Fruit fly (Drosophila melanogaster) whole organism, embryonic: ENCODE results near the gene CG5973.

Source experiments
- Abd-B ChIP-seq: fragments of 200-800 bp; sonication (Bioruptor generic); optimal IDR thresholded peaks from 2 replicates; lab custom pipeline; 2018; ENCODE audit warnings: missing biosample characterization, mild to moderate bottlenecking, missing genetic modification characterization, moderate library complexity
- Ada2b ChIP-seq: fragments of 200-800 bp; sonication (Bioruptor generic); IDR thresholded peaks from 2 replicates; pipeline ENCODE4 v1.3.6; 2022; ENCODE audit warnings: missing biosample characterization, missing genetic modification characterization
- Antp ChIP-seq: fragments of 200-800 bp; sonication (Bioruptor generic); optimal IDR thresholded peaks from 3 replicates; lab custom pipeline; 2016; ENCODE audit warnings: missing biosample characterization, missing genetic modification characterization
- Atf6 ChIP-seq: fragments of 200-800 bp; sonication (Bioruptor generic); IDR thresholded peaks from 2 replicates; pipeline ENCODE4 v1.3.6; 2022; ENCODE audit warnings: missing biosample characterization, missing genetic modification characterization
- B-H1 ChIP-seq: fragments of 200-800 bp; sonication (Bioruptor generic); IDR thresholded peaks from 3 replicates; pipeline ENCODE4 v1.3.6; 2022; ENCODE audit warnings: missing biosample characterization, missing genetic modification characterization
- CG10462 ChIP-seq: fragments of 200-800 bp; sonication (Bioruptor generic); optimal IDR thresholded peaks from 2 replicates; lab custom pipeline; 2016; ENCODE audit warnings: missing biosample characterization, missing genetic modification characterization
- CG1233 ChIP-seq: fragments of 200-800 bp; sonication (Bioruptor generic); optimal IDR thresholded peaks from 4 replicates; lab custom pipeline; 2018; ENCODE audit warnings: missing biosample characterization, mild to moderate bottlenecking, missing genetic modification characterization
- CG13123 ChIP-seq: fragments of 200-800 bp; sonication (Bioruptor generic); optimal IDR thresholded peaks from 2 replicates; lab custom pipeline; 2016; ENCODE audit warnings: missing biosample characterization, missing genetic modification characterization
- CG13775 ChIP-seq: fragments of 200-800 bp; sonication (Bioruptor generic); optimal IDR thresholded peaks from 3 replicates; lab custom pipeline; 2017; ENCODE audit warnings: missing biosample characterization, mild to moderate bottlenecking, missing genetic modification characterization
- CG18619 ChIP-seq: fragments of 200-800 bp; sonication (Bioruptor generic); optimal IDR thresholded peaks from 3 replicates; lab custom pipeline; 2017; ENCODE audit warnings: missing biosample characterization, mild to moderate bottlenecking, missing genetic modification characterization
- CG2875 ChIP-seq: fragments of 200-800 bp; sonication (Bioruptor generic); optimal IDR thresholded peaks from 2 replicates; lab custom pipeline; 2017; ENCODE audit warnings: missing biosample characterization, mild to moderate bottlenecking, missing genetic modification characterization, missing genetic modification reagents
- CG34224 ChIP-seq: fragments of 200-800 bp; sonication (Bioruptor generic); IDR thresholded peaks from 3 replicates; pipeline ENCODE4 v1.3.6; 2022; ENCODE audit warnings: missing biosample characterization, missing genetic modification characterization; ENCODE audit not compliant: partially characterized antibody
- CG34422 ChIP-seq: fragments of 200-800 bp; sonication (Bioruptor generic); IDR thresholded peaks from 3 replicates; pipeline ENCODE4 v1.3.6; 2022; ENCODE audit warnings: missing biosample characterization, missing genetic modification characterization
- CG4424 ChIP-seq: fragments of 200-800 bp; sonication (Bioruptor generic); optimal IDR thresholded peaks from 3 replicates; lab custom pipeline; 2016; ENCODE audit warnings: missing biosample characterization, missing genetic modification characterization
- CG6689 ChIP-seq: fragments of 200-800 bp; sonication (Bioruptor generic); IDR thresholded peaks from 2 replicates; pipeline ENCODE4 v1.3.6; 2022; ENCODE audit warnings: missing biosample characterization, missing genetic modification characterization
- CG6813 ChIP-seq: fragments of 200-800 bp; sonication (Bioruptor generic); optimal IDR thresholded peaks from 2 replicates; lab custom pipeline; 2017; ENCODE audit warnings: missing biosample characterization, missing genetic modification characterization, mild to moderate bottlenecking, moderate library complexity, missing genetic modification reagents
- CG7372 ChIP-seq: fragments of 200-800 bp; sonication (Bioruptor generic); IDR thresholded peaks from 2 replicates; pipeline ENCODE4 v1.3.6; 2022; ENCODE audit warnings: missing biosample characterization, missing genetic modification characterization
- CG7963 ChIP-seq: fragments of 200-800 bp; sonication (Bioruptor generic); IDR thresholded peaks from 3 replicates; pipeline ENCODE4 v1.3.6; 2022; ENCODE audit warnings: missing biosample characterization, missing genetic modification characterization; ENCODE audit not compliant: partially characterized antibody
- CG8089 ChIP-seq: fragments of 200-800 bp; sonication (Bioruptor generic); optimal IDR thresholded peaks from 3 replicates; lab custom pipeline; 2016; ENCODE audit warnings: missing biosample characterization, missing genetic modification characterization
- Doc2 ChIP-seq: fragments of 200-800 bp; sonication (Bioruptor generic); IDR thresholded peaks from 2 replicates; pipeline ENCODE4 v1.3.6; 2022; ENCODE audit warnings: missing biosample characterization, missing genetic modification characterization
- Ets65A ChIP-seq: fragments of 200-800 bp; sonication (Bioruptor generic); peaks from one replicate; lab custom pipeline; 2016; ENCODE audit warnings: missing biosample characterization, missing genetic modification characterization
- H15 ChIP-seq: fragments of 200-800 bp; sonication (Bioruptor generic); IDR thresholded peaks from 3 replicates; pipeline ENCODE4 v1.3.6; 2022; ENCODE audit warnings: missing biosample characterization, missing genetic modification characterization
- Jarid2 ChIP-seq: fragments of 200-800 bp; sonication (Bioruptor generic); optimal IDR thresholded peaks from 3 replicates; lab custom pipeline; 2017; ENCODE audit warnings: mild to moderate bottlenecking, missing biosample characterization, missing genetic modification reagents, missing genetic modification characterization
- Lpt ChIP-seq: fragments of >200 bp; optimal IDR thresholded peaks from 2 replicates; lab custom pipeline; 2018; ENCODE audit warnings: missing biosample characterization, missing genetic modification characterization
- Neu2 ChIP-seq: fragments of 200-800 bp; sonication (Bioruptor generic); optimal IDR thresholded peaks from 3 replicates; lab custom pipeline; 2016; ENCODE audit warnings: missing biosample characterization, missing genetic modification characterization, borderline replicate concordance
- Nf-YA ChIP-seq: fragments of 200-800 bp; sonication (Bioruptor generic); IDR thresholded peaks from 2 replicates; pipeline ENCODE4 v1.3.6; 2022; ENCODE audit warnings: missing biosample characterization, missing genetic modification characterization
- Nf-YB ChIP-seq: fragments of 200-800 bp; sonication (Bioruptor generic); optimal IDR thresholded peaks from 3 replicates; lab custom pipeline; 2019; ENCODE audit warnings: missing biosample characterization, mild to moderate bottlenecking, missing genetic modification characterization, moderate library complexity
- Rx ChIP-seq: fragments of 200-800 bp; sonication (Bioruptor generic); IDR thresholded peaks from 2 replicates; pipeline ENCODE4 v1.3.6; 2022; ENCODE audit warnings: missing biosample characterization, missing genetic modification characterization
- Sin3A ChIP-seq: fragments of >200 bp; optimal IDR thresholded peaks from 2 replicates; lab custom pipeline; 2018
- Usf ChIP-seq: fragments of 200-800 bp; sonication (Bioruptor generic); optimal IDR thresholded peaks from 2 replicates; lab custom pipeline; 2017; ENCODE audit warnings: missing genotype, missing biosample characterization, missing genetic modification characterization
- cas ChIP-seq: fragments of 200-800 bp; sonication (Bioruptor generic); IDR thresholded peaks from 2 replicates; pipeline ENCODE4 v1.3.6; 2022; ENCODE audit warnings: missing biosample characterization, missing genetic modification characterization
- cwo ChIP-seq: fragments of 200-800 bp; sonication (Bioruptor generic); optimal IDR thresholded peaks from 3 replicates; lab custom pipeline; 2017; ENCODE audit warnings: missing biosample characterization, missing genetic modification characterization, mild to moderate bottlenecking, moderate library complexity, missing genetic modification reagents
- dimm ChIP-seq: fragments of 200-800 bp; sonication (Bioruptor generic); IDR thresholded peaks from 2 replicates; pipeline ENCODE4 v1.3.6; 2022; ENCODE audit warnings: missing biosample characterization, missing genetic modification characterization
- eyg ChIP-seq: fragments of 200-800 bp; sonication (Bioruptor generic); optimal IDR thresholded peaks from 3 replicates; lab custom pipeline; 2016; ENCODE audit warnings: missing biosample characterization, missing genetic modification characterization
- hth ChIP-seq: fragments of >200 bp; optimal IDR thresholded peaks from 2 replicates; lab custom pipeline; 2017; ENCODE audit warnings: inconsistent platforms
- luna ChIP-seq: fragments of 200-800 bp; sonication (Bioruptor generic); optimal IDR thresholded peaks from 2 replicates; lab custom pipeline; 2016; ENCODE audit warnings: missing biosample characterization, missing genetic modification characterization
- nmo ChIP-seq: fragments of 200-800 bp; sonication (Bioruptor generic); optimal IDR thresholded peaks from 2 replicates; lab custom pipeline; 2018; ENCODE audit warnings: missing biosample characterization, mild to moderate bottlenecking, missing genetic modification characterization, moderate library complexity
- phol ChIP-seq: fragments of 200-800 bp; sonication (Bioruptor generic); optimal IDR thresholded peaks from 3 replicates; lab custom pipeline; 2018; ENCODE audit warnings: missing biosample characterization, mild to moderate bottlenecking, missing genetic modification characterization, moderate library complexity
- pros ChIP-seq: fragments of 200-800 bp; sonication (Bioruptor generic); optimal IDR thresholded peaks from 3 replicates; lab custom pipeline; 2019; ENCODE audit warnings: missing biosample characterization, mild to moderate bottlenecking, missing genetic modification characterization, moderate library complexity
- pzg ChIP-seq: fragments of 200-800 bp; sonication (Bioruptor generic); optimal IDR thresholded peaks from 3 replicates; lab custom pipeline; 2018; ENCODE audit warnings: missing biosample characterization, mild to moderate bottlenecking, missing genetic modification characterization, moderate library complexity
- rib ChIP-seq: fragments of 200-800 bp; sonication (Bioruptor generic); IDR thresholded peaks from 2 replicates; pipeline ENCODE4 v1.3.6; 2022; ENCODE audit warnings: missing biosample characterization, missing genetic modification characterization
- slbo ChIP-seq: fragments of 200-800 bp; sonication (Bioruptor generic); IDR thresholded peaks from 2 replicates; pipeline ENCODE4 v1.3.6; 2022; ENCODE audit warnings: missing biosample characterization, missing genetic modification characterization
- so ChIP-seq: fragments of 200-800 bp; sonication (Bioruptor generic); IDR thresholded peaks from 3 replicates; pipeline ENCODE4 v1.3.6; 2022; ENCODE audit warnings: missing biosample characterization, missing genetic modification characterization
- sr ChIP-seq: fragments of 200-800 bp; sonication (Bioruptor generic); IDR thresholded peaks from 3 replicates; pipeline ENCODE4 v1.3.6; 2022; ENCODE audit warnings: missing biosample characterization, missing genetic modification characterization
- tx ChIP-seq: fragments of 200-800 bp; sonication (Bioruptor generic); optimal IDR thresholded peaks from 2 replicates; lab custom pipeline; 2016; ENCODE audit warnings: missing biosample characterization, missing genetic modification characterization

CG5973 gene

dm6 chr2L:7433957-7434736 lies 3.1 kb upstream of the CG5973 start (continued):
- TF ChIP-seq CG34422 (GFP tag; lab: Robert Waterston, UW): peak; percentile 50; the same call in 1 of the 3 replicates
- TF ChIP-seq luna (GFP tag; lab: Kevin White, UChicago): no peak
- TF ChIP-seq CG6689 (GFP tag; lab: Robert Waterston, UW): peak; percentile 46; the same call in 1 of the 2 replicates
- TF ChIP-seq Nf-YA: peak; percentile 62; the same call in 1 of the 2 replicates
- no peak for TF ChIP-seq Lpt
- TF ChIP-seq Usf (GFP tag; lab: Kevin White, UChicago): peak; percentile 49
- TF ChIP-seq CG8089 (GFP tag; lab: Kevin White, UChicago): no peak
- TF ChIP-seq CG10462 (GFP tag; lab: Kevin White, UChicago): no peak
- TF ChIP-seq pzg (GFP tag; lab: Kevin White, UChicago): no peak
- no peak for TF ChIP-seq hth (lab: Kevin White, UChicago)
- TF ChIP-seq rib (GFP tag; lab: Robert Waterston, UW): peak; percentile 88
- TF ChIP-seq CG13123 (GFP tag; lab: Kevin White, UChicago): no peak
- peak; percentile 7 for TF ChIP-seq Jarid2 (GFP tag; lab: Kevin White, UChicago)
- TF ChIP-seq so (GFP tag; lab: Robert Waterston, UW): peak; percentile 65; the same call in 2 of the 3 replicates
- no peak for TF ChIP-seq Antp
- no peak for TF ChIP-seq eyg (GFP tag; lab: Kevin White, UChicago)
- peak; percentile 40 for TF ChIP-seq phol (tag; lab: Kevin White, UChicago)
- no peak for TF ChIP-seq pros (GFP tag; lab: Kevin White, UChicago)
- TF ChIP-seq CG18619: peak; percentile 74
- TF ChIP-seq Nf-YB: peak; percentile 37
- peak; percentile 48 for TF ChIP-seq CG6813 (GFP tag; lab: Kevin White, UChicago)
- no peak for TF ChIP-seq Neu2 (GFP tag; lab: Kevin White, UChicago)
- peak; percentile 95 for TF ChIP-seq Atf6 (GFP tag; lab: Robert Waterston, UW)
- TF ChIP-seq CG7372 (GFP tag; lab: Robert Waterston, UW): peak; percentile 82
- no peak for TF ChIP-seq Doc2 (GFP tag; lab: Robert Waterston, UW)
- TF ChIP-seq cas: peak; percentile 72
- TF ChIP-seq tx (GFP tag; lab: Kevin White, UChicago): no peak
- TF ChIP-seq CG2875 (GFP tag; lab: Kevin White, UChicago): peak; percentile 26
- TF ChIP-seq sr (GFP tag; lab: Robert Waterston, UW): peak; percentile 22; the same call in 1 of the 3 replicates
- peak; percentile 71 for TF ChIP-seq B-H1 (GFP tag; lab: Robert Waterston, UW)
- TF ChIP-seq CG7963 (GFP tag; lab: Robert Waterston, UW): no peak
- TF ChIP-seq slbo (GFP tag; lab: Robert Waterston, UW): peak; percentile 94
- peak; percentile 73 for TF ChIP-seq nmo (GFP tag; lab: Kevin White, UChicago)
- TF ChIP-seq Ets65A (GFP tag; lab: Kevin White, UChicago): peak; percentile 55
- TF ChIP-seq Sin3A (lab: Kevin White, UChicago): no peak
- peak; percentile 47 for TF ChIP-seq CG1233
- TF ChIP-seq Abd-B (GFP tag; lab: Kevin White, UChicago): peak; percentile 74
- peak; percentile 51; the same call in 2 of the 3 replicates for TF ChIP-seq H15
- peak; percentile 69 for TF ChIP-seq cwo
- TF ChIP-seq CG13775: peak; percentile 68
- no peak for TF ChIP-seq dimm (GFP tag; lab: Robert Waterston, UW)
- TF ChIP-seq Ada2b (GFP tag; lab: Robert Waterston, UW): peak; percentile 72
- TF ChIP-seq CG4424: no peak
- peak; percentile 62 for TF ChIP-seq Rx
- no peak for TF ChIP-seq CG34224 (GFP tag; lab: Robert Waterston, UW)
